Worm (Caenorhabditis elegans): ENCODE results near the gene T28A8.5.

The T28A8.5 gene

ce11 chrIII:13535735-13536390, 34.4 kb downstream of the T28A8.5 start:
- TF ChIP-seq ZK546.5 (tag; optimal IDR thresholded peaks at IDR 0.05) (no peak), elt-3 (tag; optimal IDR thresholded peaks at IDR 0.05) (no peak), sma-3 (GFP tag; optimal IDR thresholded peaks at IDR 0.05) (no peak), ztf-1 (GFP tag; conservative IDR thresholded peaks at IDR 0.05) (no peak), nhr-237 (tag; optimal IDR thresholded peaks at IDR 0.05) (no peak), egl-27 (tag; optimal IDR thresholded peaks at IDR 0.05) (no peak), ama-1 (optimal IDR thresholded peaks at IDR 0.05) (no peak), ztf-4 (tag; optimal IDR thresholded peaks at IDR 0.05) (no peak), peb-1 (tag; optimal IDR thresholded peaks at IDR 0.05) (no peak), Y55F3AM.14 (GFP tag; optimal IDR thresholded peaks at IDR 0.05) (no peak), blmp-1 (tag; optimal IDR thresholded peaks at IDR 0.05; ENCODE audit: insufficient read depth) (no peak), ceh-82 (tag; optimal IDR thresholded peaks at IDR 0.05) (no peak), mbf-1 (tag; optimal IDR thresholded peaks at IDR 0.05) (no peak), aly-2 (tag; optimal IDR thresholded peaks at IDR 0.05) (no peak), R02D3.7 (tag; optimal IDR thresholded peaks at IDR 0.05) (no peak), unc-55 (GFP tag; optimal IDR thresholded peaks at IDR 0.05) (no peak), snpc-4 (tag; optimal IDR thresholded peaks at IDR 0.05) (no peak), unc-62 (GFP tag; optimal IDR thresholded peaks at IDR 0.05) (no peak), nhr-25 (tag; optimal IDR thresholded peaks at IDR 0.05) (no peak)

ce11 chrIII:13540791-13541190, 39.4 kb downstream of the T28A8.5 start:
- TF ChIP-seq ZK546.5 (tag; optimal IDR thresholded peaks at IDR 0.05) (no peak), elt-3 (tag; optimal IDR thresholded peaks at IDR 0.05) (no peak), zag-1 (tag; optimal IDR thresholded peaks at IDR 0.05) (no peak), sem-4 (tag; optimal IDR thresholded peaks at IDR 0.05) (no peak), nhr-237 (tag; optimal IDR thresholded peaks at IDR 0.05) (no peak), unc-39 (tag; optimal IDR thresholded peaks at IDR 0.05) (no peak), lin-11 (tag; optimal IDR thresholded peaks at IDR 0.05) (no peak), ztf-11 (tag; optimal IDR thresholded peaks at IDR 0.05) (no peak), mdl-1 (tag; optimal IDR thresholded peaks at IDR 0.05) (no peak), sma-3 (GFP tag; optimal IDR thresholded peaks at IDR 0.05) (no peak), unc-62 (GFP tag; optimal IDR thresholded peaks at IDR 0.05) (no peak), nhr-12 (tag; optimal IDR thresholded peaks at IDR 0.05) (no peak), mab-5 (tag; optimal IDR thresholded peaks at IDR 0.05) (no peak), elt-1 (tag; optimal IDR thresholded peaks at IDR 0.05) (no peak), lin-39 (tag; optimal IDR thresholded peaks at IDR 0.05) (no peak), nhr-25 (tag; optimal IDR thresholded peaks at IDR 0.05) (no peak), lsy-2 (tag; optimal IDR thresholded peaks at IDR 0.05) (no peak), blmp-1 (tag; optimal IDR thresholded peaks at IDR 0.05; ENCODE audit: insufficient read depth) (no peak)

- TF ChIP-seq blmp-1 (tag; optimal IDR thresholded peaks at IDR 0.05; ENCODE audit: insufficient read depth) (no peak), crh-2 (tag; optimal IDR thresholded peaks at IDR 0.05) (peak; percentile 41), gmeb-1 (tag; optimal IDR thresholded peaks at IDR 0.05) (peak; percentile 7), fos-1 (tag; optimal IDR thresholded peaks at IDR 0.05) (peak; percentile 61)
Measured at ce11 chrIII:13542458-13542857, 41.0 kb downstream of the T28A8.5 start.

- no peak for TF ChIP-seq nhr-21 (tag; optimal IDR thresholded peaks at IDR 0.05)
- no peak for TF ChIP-seq nhr-237 (tag; optimal IDR thresholded peaks at IDR 0.05)
- no peak for TF ChIP-seq alr-1 (tag; optimal IDR thresholded peaks at IDR 0.05)
- TF ChIP-seq ceh-16 (tag; optimal IDR thresholded peaks at IDR 0.05), result no peak
- TF ChIP-seq nhr-10 (tag; optimal IDR thresholded peaks at IDR 0.05), result no peak
- no peak for TF ChIP-seq ZK546.5 (tag; optimal IDR thresholded peaks at IDR 0.05)
- TF ChIP-seq unc-39 (tag; optimal IDR thresholded peaks at IDR 0.05), result no peak
- TF ChIP-seq ama-1 (optimal IDR thresholded peaks at IDR 0.05), result no peak
Measured at ce11 chrIII:13543434-13543833, 42.0 kb downstream of the T28A8.5 start, which contains the start of gene acs-5. Gene acs-5 (minus strand): TSS chrIII:13543534.

All from whole organism, L2 larva.